Worm (Caenorhabditis elegans): ENCODE data around the gene col-3.
A peak's percentile ranks its signal among the peaks of the same experiment; 100 is the strongest.

The col-3 gene

ce11 chrIV:8778045-8778444, 46.5 kb upstream of the col-3 start, which contains the start of gene C33D9.6:
C33D9.6 (minus strand) TSS chrIV:8778145.
- TF ChIP-seq peb-1 (tag; optimal IDR thresholded peaks at IDR 0.05) (no peak), nhr-21 (tag; optimal IDR thresholded peaks at IDR 0.05) (no peak), dmd-4 (tag; optimal IDR thresholded peaks at IDR 0.05) (no peak), mbf-1 (tag; optimal IDR thresholded peaks at IDR 0.05) (no peak), ztf-11 (tag; optimal IDR thresholded peaks at IDR 0.05) (no peak), fos-1 (tag; optimal IDR thresholded peaks at IDR 0.05) (no peak), zag-1 (tag; optimal IDR thresholded peaks at IDR 0.05) (no peak), lin-13 (GFP tag; optimal IDR thresholded peaks at IDR 0.05) (no peak), elt-1 (tag; optimal IDR thresholded peaks at IDR 0.05) (no peak), lin-39 (tag; optimal IDR thresholded peaks at IDR 0.05) (no peak), ZK546.5 (tag; optimal IDR thresholded peaks at IDR 0.05) (no peak), blmp-1 (tag; optimal IDR thresholded peaks at IDR 0.05; ENCODE audit: insufficient read depth) (no peak), ztf-4 (tag; optimal IDR thresholded peaks at IDR 0.05) (no peak), C34F6.9 (tag; optimal IDR thresholded peaks at IDR 0.05) (no peak), R02D3.7 (tag; optimal IDR thresholded peaks at IDR 0.05) (no peak), lsy-2 (tag; optimal IDR thresholded peaks at IDR 0.05) (no peak), elt-3 (tag; optimal IDR thresholded peaks at IDR 0.05) (no peak), nhr-129 (tag; optimal IDR thresholded peaks at IDR 0.05) (no peak), unc-39 (tag; optimal IDR thresholded peaks at IDR 0.05) (no peak), nhr-11 (tag; optimal IDR thresholded peaks at IDR 0.05) (no peak)

DNA sequence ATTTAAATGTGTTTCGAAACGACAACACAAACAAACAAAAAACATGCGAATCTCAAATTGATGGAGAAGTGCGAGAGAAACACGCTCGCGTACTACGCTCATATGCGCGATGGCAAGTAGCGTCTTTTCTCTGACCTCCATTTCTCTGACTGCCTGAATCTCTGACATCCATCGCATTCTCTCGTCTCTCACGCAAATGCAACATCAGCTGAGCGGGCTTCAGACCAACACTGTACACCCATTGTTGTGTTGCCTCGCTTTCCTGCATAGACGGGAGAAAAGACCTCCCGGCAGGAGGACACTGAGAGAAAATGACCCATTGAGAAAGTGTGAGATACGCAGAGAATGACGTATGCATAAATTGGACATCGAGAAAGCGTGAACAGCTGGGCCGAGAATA, 42.4 kb upstream of the col-3 start:
- TF ChIP-seq unc-62 (GFP tag; optimal IDR thresholded peaks at IDR 0.05) = no peak
- TF ChIP-seq mab-5 (tag; optimal IDR thresholded peaks at IDR 0.05) = peak; percentile 9
- TF ChIP-seq nhr-129 (tag; optimal IDR thresholded peaks at IDR 0.05) = peak; percentile 96
- TF ChIP-seq crh-2 (tag; optimal IDR thresholded peaks at IDR 0.05) = peak; percentile 34
- TF ChIP-seq ztf-4 (tag; optimal IDR thresholded peaks at IDR 0.05) = no peak
- peak; percentile 90 for TF ChIP-seq fos-1 (tag; optimal IDR thresholded peaks at IDR 0.05)
- no peak for TF ChIP-seq ZK546.5 (tag; optimal IDR thresholded peaks at IDR 0.05)
- TF ChIP-seq nhr-11 (tag; optimal IDR thresholded peaks at IDR 0.05) = no peak
- peak; percentile 73 for TF ChIP-seq sma-9 (GFP tag; optimal IDR thresholded peaks at IDR 0.05)
- TF ChIP-seq sma-9 (tag; optimal IDR thresholded peaks at IDR 0.05) = no peak
- peak; percentile 45 for TF ChIP-seq unc-55 (GFP tag; optimal IDR thresholded peaks at IDR 0.05)
- TF ChIP-seq zag-1 (tag; optimal IDR thresholded peaks at IDR 0.05) = no peak
- TF ChIP-seq snpc-4 (tag; optimal IDR thresholded peaks at IDR 0.05) = peak; percentile 51
- no peak for TF ChIP-seq Y55F3AM.14 (GFP tag; optimal IDR thresholded peaks at IDR 0.05)
- peak; percentile 41 for TF ChIP-seq ceh-16 (tag; optimal IDR thresholded peaks at IDR 0.05)
- no peak for TF ChIP-seq R02D3.7 (tag; optimal IDR thresholded peaks at IDR 0.05)
- no peak for TF ChIP-seq ceh-82 (tag; optimal IDR thresholded peaks at IDR 0.05)
- peak; percentile 85 for TF ChIP-seq F13H6.1 (tag; optimal IDR thresholded peaks at IDR 0.05)
- TF ChIP-seq nhr-237 (tag; optimal IDR thresholded peaks at IDR 0.05) = no peak
- no peak for TF ChIP-seq unc-39 (tag; optimal IDR thresholded peaks at IDR 0.05)
- TF ChIP-seq lin-11 (tag; optimal IDR thresholded peaks at IDR 0.05) = no peak
- peak in 1 of 2 experiments; percentile 48 for TF ChIP-seq mdl-1 (tag; optimal IDR thresholded peaks at IDR 0.05)
- peak; percentile 46 for TF ChIP-seq nhr-6 (tag; optimal IDR thresholded peaks at IDR 0.05)
- TF ChIP-seq alr-1 (tag; optimal IDR thresholded peaks at IDR 0.05) = no peak
- TF ChIP-seq sem-4 (tag; optimal IDR thresholded peaks at IDR 0.05) = peak; percentile 27
- TF ChIP-seq nhr-77 (tag; optimal IDR thresholded peaks at IDR 0.05) = no peak
- peak; percentile 94 for TF ChIP-seq nhr-25 (tag; optimal IDR thresholded peaks at IDR 0.05)
- no peak for TF ChIP-seq ztf-1 (GFP tag; conservative IDR thresholded peaks at IDR 0.05)
- no peak for TF ChIP-seq lin-39 (tag; optimal IDR thresholded peaks at IDR 0.05)
- TF ChIP-seq lin-13 (GFP tag; optimal IDR thresholded peaks at IDR 0.05) = no peak
- TF ChIP-seq aly-2 (tag; optimal IDR thresholded peaks at IDR 0.05) = no peak
- peak; percentile 57 for TF ChIP-seq sma-3 (GFP tag; optimal IDR thresholded peaks at IDR 0.05)
- no peak for TF ChIP-seq mbf-1 (tag; optimal IDR thresholded peaks at IDR 0.05)
- TF ChIP-seq blmp-1 (tag; optimal IDR thresholded peaks at IDR 0.05; ENCODE audit: insufficient read depth) = peak; percentile 52
- peak; percentile 88 for TF ChIP-seq C34F6.9 (tag; optimal IDR thresholded peaks at IDR 0.05)
- no peak for TF ChIP-seq skn-1 (tag; optimal IDR thresholded peaks at IDR 0.05)
- peak in 1 of 2 experiments; percentile 66 for TF ChIP-seq lsy-2 (tag; optimal IDR thresholded peaks at IDR 0.05)
- TF ChIP-seq egl-27 (tag; optimal IDR thresholded peaks at IDR 0.05) = peak; percentile 84
- no peak for TF ChIP-seq nhr-10 (tag; optimal IDR thresholded peaks at IDR 0.05)
- no peak for TF ChIP-seq ama-1 (optimal IDR thresholded peaks at IDR 0.05)
- no peak for TF ChIP-seq nhr-12 (tag; optimal IDR thresholded peaks at IDR 0.05)
- TF ChIP-seq gmeb-1 (tag; optimal IDR thresholded peaks at IDR 0.05) = peak; percentile 70
- no peak for TF ChIP-seq elt-3 (tag; optimal IDR thresholded peaks at IDR 0.05)
- TF ChIP-seq ztf-11 (tag; optimal IDR thresholded peaks at IDR 0.05) = no peak
- TF ChIP-seq peb-1 (tag; optimal IDR thresholded peaks at IDR 0.05) = peak; percentile 74
- peak; percentile 68 for TF ChIP-seq nhr-21 (tag; optimal IDR thresholded peaks at IDR 0.05)
- TF ChIP-seq dmd-4 (tag; optimal IDR thresholded peaks at IDR 0.05) = no peak

Data from whole organism, L2 larva.